Fruit fly (Drosophila melanogaster) whole organism, embryonic: ENCODE data around the gene CycG.
A peak's percentile ranks its signal among the peaks of the same experiment; 100 is the strongest.

ENCODE experiments used
- Atf3 ChIP-seq: fragments of 200-800 bp; sonication (Bioruptor generic); optimal IDR thresholded peaks from 3 replicates; lab custom pipeline; 2016; ENCODE audit warnings: missing biosample characterization, missing genetic modification characterization
- CG10543 ChIP-seq: fragments of 200-800 bp; sonication (Bioruptor generic); optimal IDR thresholded peaks from 3 replicates; lab custom pipeline; 2017; ENCODE audit warnings: missing biosample characterization, mild to moderate bottlenecking, missing genetic modification characterization, moderate library complexity
- CG10654 ChIP-seq: fragments of 200-800 bp; sonication (Bioruptor generic); optimal IDR thresholded peaks from 2 replicates; lab custom pipeline; 2016; ENCODE audit warnings: missing biosample characterization, missing genetic modification characterization
- CG11504 ChIP-seq: fragments of 200-800 bp; sonication (Bioruptor generic); optimal IDR thresholded peaks from 3 replicates; lab custom pipeline; 2019; ENCODE audit warnings: missing biosample characterization, mild to moderate bottlenecking, missing genetic modification characterization, moderate library complexity
- CG12219 ChIP-seq: fragments of 200-800 bp; sonication (Bioruptor generic); optimal IDR thresholded peaks from 3 replicates; lab custom pipeline; 2018; ENCODE audit warnings: missing biosample characterization, mild to moderate bottlenecking, missing genetic modification characterization
- CG12659 ChIP-seq: fragments of 200-800 bp; sonication (Bioruptor generic); optimal IDR thresholded peaks from 3 replicates; lab custom pipeline; 2017; ENCODE audit warnings: mild to moderate bottlenecking, missing biosample characterization, missing genetic modification reagents, missing genetic modification characterization
- CG12744 ChIP-seq: fragments of 200-800 bp; sonication (Bioruptor generic); optimal IDR thresholded peaks from 2 replicates; lab custom pipeline; 2016; ENCODE audit warnings: missing biosample characterization, missing genetic modification characterization
- CG13775 ChIP-seq: fragments of 200-800 bp; sonication (Bioruptor generic); optimal IDR thresholded peaks from 3 replicates; lab custom pipeline; 2017; ENCODE audit warnings: missing biosample characterization, mild to moderate bottlenecking, missing genetic modification characterization
- CG14050 ChIP-seq: fragments of 200-800 bp; sonication (Bioruptor generic); IDR thresholded peaks from 3 replicates; pipeline ENCODE4 v1.3.6; 2022; ENCODE audit warnings: missing biosample characterization, missing genetic modification characterization
- CG17359 ChIP-seq: fragments of 200-800 bp; sonication (Bioruptor generic); optimal IDR thresholded peaks from 3 replicates; lab custom pipeline; 2018; ENCODE audit warnings: missing biosample characterization, mild to moderate bottlenecking, missing genetic modification characterization, moderate library complexity
- CG17361 ChIP-seq: fragments of 200-800 bp; sonication (Bioruptor generic); IDR thresholded peaks from 3 replicates; pipeline ENCODE4 v1.3.6; 2022; ENCODE audit warnings: missing biosample characterization, missing genetic modification characterization
- CG3065 ChIP-seq: fragments of 200-800 bp; sonication (Bioruptor generic); optimal IDR thresholded peaks from 2 replicates; lab custom pipeline; 2016; ENCODE audit warnings: missing biosample characterization, missing genetic modification characterization
- CG31441 ChIP-seq: fragments of 200-800 bp; sonication (Bioruptor generic); IDR thresholded peaks from 2 replicates; pipeline ENCODE4 v1.3.6; 2022; ENCODE audit warnings: missing biosample characterization, missing genetic modification characterization
- CG33213 ChIP-seq: fragments of 200-800 bp; sonication (Bioruptor generic); optimal IDR thresholded peaks from 3 replicates; lab custom pipeline; 2016; ENCODE audit warnings: missing biosample characterization, missing genetic modification characterization
- CG34422 ChIP-seq: fragments of 200-800 bp; sonication (Bioruptor generic); IDR thresholded peaks from 3 replicates; pipeline ENCODE4 v1.3.6; 2022; ENCODE audit warnings: missing biosample characterization, missing genetic modification characterization
- CG3847 ChIP-seq: fragments of 200-800 bp; sonication (Bioruptor generic); IDR thresholded peaks from 2 replicates; pipeline ENCODE4 v1.3.6; 2022; ENCODE audit warnings: missing biosample characterization, missing genetic modification characterization
- CG4282 ChIP-seq: fragments of 200-800 bp; sonication (Bioruptor generic); optimal IDR thresholded peaks from 2 replicates; lab custom pipeline; 2016; ENCODE audit warnings: missing biosample characterization, missing genetic modification characterization
- CG4424 ChIP-seq: fragments of 200-800 bp; sonication (Bioruptor generic); optimal IDR thresholded peaks from 3 replicates; lab custom pipeline; 2016; ENCODE audit warnings: missing biosample characterization, missing genetic modification characterization
- CG7357 ChIP-seq: fragments of 200-800 bp; sonication (Bioruptor generic); IDR thresholded peaks from 3 replicates; pipeline ENCODE4 v1.3.6; 2022; ENCODE audit warnings: missing biosample characterization, missing genetic modification characterization
- CG7745 ChIP-seq: fragments of 200-800 bp; sonication (Bioruptor generic); optimal IDR thresholded peaks from 2 replicates; lab custom pipeline; 2018; ENCODE audit warnings: missing biosample characterization, mild to moderate bottlenecking, missing genetic modification characterization, moderate library complexity
- CkIIα-i1 ChIP-seq: fragments of 200-800 bp; sonication (Bioruptor generic); IDR thresholded peaks from 2 replicates; pipeline ENCODE4 v1.3.6; 2022; ENCODE audit warnings: missing biosample characterization, missing genetic modification characterization
- CoRest ChIP-seq: fragments of 200-800 bp; sonication (Bioruptor generic); optimal IDR thresholded peaks from 3 replicates; lab custom pipeline; 2018; ENCODE audit warnings: missing biosample characterization, mild to moderate bottlenecking, missing genetic modification characterization, moderate library complexity
- Dad ChIP-seq: fragments of 200-800 bp; sonication (Bioruptor generic); optimal IDR thresholded peaks from 3 replicates; lab custom pipeline; 2016; ENCODE audit warnings: missing biosample characterization, missing genetic modification characterization
- Dek ChIP-seq: fragments of 200-800 bp; sonication (Bioruptor generic); optimal IDR thresholded peaks from 3 replicates; lab custom pipeline; 2019; ENCODE audit warnings: missing biosample characterization, mild to moderate bottlenecking, missing genetic modification characterization, moderate library complexity
- Fer2 ChIP-seq: fragments of 200-800 bp; sonication (Bioruptor generic); optimal IDR thresholded peaks from 2 replicates; lab custom pipeline; 2018; ENCODE audit warnings: missing biosample characterization, mild to moderate bottlenecking, missing genetic modification characterization, moderate library complexity
- Lpt ChIP-seq: fragments of >200 bp; optimal IDR thresholded peaks from 2 replicates; lab custom pipeline; 2018; ENCODE audit warnings: missing biosample characterization, missing genetic modification characterization
- MESR4 ChIP-seq: fragments of 200-800 bp; sonication (Bioruptor generic); optimal IDR thresholded peaks from 2 replicates; lab custom pipeline; 2018; ENCODE audit warnings: missing biosample characterization, mild to moderate bottlenecking, missing genetic modification characterization, moderate library complexity
- Side ChIP-seq: fragments of 200-800 bp; sonication (Bioruptor generic); optimal IDR thresholded peaks from 2 replicates; lab custom pipeline; 2016; ENCODE audit warnings: missing biosample characterization, missing genetic modification characterization
- TFAM ChIP-seq: fragments of 200-800 bp; sonication (Bioruptor generic); optimal IDR thresholded peaks from 2 replicates; lab custom pipeline; 2017; ENCODE audit warnings: missing biosample characterization, missing genetic modification characterization, inconsistent platforms
- az2 ChIP-seq: fragments of 200-800 bp; sonication (Bioruptor generic); optimal IDR thresholded peaks from 3 replicates; lab custom pipeline; 2016; ENCODE audit warnings: missing biosample characterization, missing genetic modification characterization
- bab2 ChIP-seq: fragments of 200-800 bp; sonication (Bioruptor generic); optimal IDR thresholded peaks from 2 replicates; lab custom pipeline; 2016; ENCODE audit warnings: missing biosample characterization, missing genetic modification characterization
- cg ChIP-seq: fragments of 200-800 bp; sonication (Bioruptor generic); optimal IDR thresholded peaks from 3 replicates; lab custom pipeline; 2019; ENCODE audit warnings: missing biosample characterization, mild to moderate bottlenecking, missing genetic modification characterization, moderate library complexity
- croc ChIP-seq: fragments of 200-800 bp; sonication (Bioruptor generic); conservative IDR thresholded peaks from 3 replicates; pipeline ENCODE4 v1.3.6; 2022; ENCODE audit warnings: missing biosample characterization, missing genetic modification characterization
- danr ChIP-seq: fragments of 200-800 bp; sonication (Bioruptor generic); IDR thresholded peaks from 2 replicates; pipeline ENCODE4 v1.3.6; 2022; ENCODE audit warnings: missing biosample characterization, missing genetic modification characterization
- ems ChIP-seq: fragments of 200-800 bp; sonication (Bioruptor generic); optimal IDR thresholded peaks from 3 replicates; lab custom pipeline; 2016; ENCODE audit warnings: missing biosample characterization, missing genetic modification characterization
- eve ChIP-seq, 2 experiments: fragments of >200 bp; optimal IDR thresholded peaks; 2 replicates each; lab custom pipeline; 2017; ENCODE audit warnings: missing biosample characterization in 2 of 2, missing genetic modification characterization in 2 of 2
- ftz-f1 ChIP-seq: fragments of 200-800 bp; sonication (Bioruptor generic); optimal IDR thresholded peaks from 2 replicates; lab custom pipeline; 2016; ENCODE audit warnings: missing biosample characterization, missing genetic modification characterization
- gfzf ChIP-seq: fragments of 200-800 bp; sonication (Bioruptor generic); optimal IDR thresholded peaks from 2 replicates; lab custom pipeline; 2016; ENCODE audit warnings: missing biosample characterization, mild to moderate bottlenecking, missing genetic modification characterization, moderate library complexity
- kah ChIP-seq: fragments of 200-800 bp; sonication (Bioruptor generic); optimal IDR thresholded peaks from 2 replicates; lab custom pipeline; 2018; ENCODE audit warnings: missing biosample characterization, mild to moderate bottlenecking, missing genetic modification characterization
- kay ChIP-seq: fragments of 200-800 bp; sonication (Bioruptor generic); optimal IDR thresholded peaks from 2 replicates; lab custom pipeline; 2016; ENCODE audit warnings: missing biosample characterization, missing genetic modification characterization
- lov ChIP-seq, 2 experiments: fragments of 200-800 bp in 1 of 2; fragments of >200 bp in 1 of 2; sonication (Bioruptor generic) in 1 of 2; IDR thresholded peaks in 1 of 2; optimal IDR thresholded peaks in 1 of 2; 2 replicates in 1 of 2; 3 replicates in 1 of 2; pipeline versions ENCODE4 v1.3.6 to Lab custom; 2017 to 2022; ENCODE audit warnings: missing biosample characterization in 1 of 2, missing genetic modification characterization in 1 of 2
- nau ChIP-seq: fragments of 200-800 bp; sonication (Bioruptor generic); optimal IDR thresholded peaks from 3 replicates; lab custom pipeline; 2017; ENCODE audit warnings: missing biosample characterization, mild to moderate bottlenecking, missing genetic modification characterization, missing genetic modification reagents
- schlank ChIP-seq: fragments of 200-800 bp; sonication (Bioruptor generic); optimal IDR thresholded peaks from 2 replicates; lab custom pipeline; 2018; ENCODE audit warnings: missing biosample characterization, mild to moderate bottlenecking, missing genetic modification characterization
- sd ChIP-seq: fragments of 200-800 bp; sonication (Bioruptor generic); optimal IDR thresholded peaks from 3 replicates; lab custom pipeline; 2018; ENCODE audit warnings: missing biosample characterization, mild to moderate bottlenecking, missing genetic modification characterization, moderate library complexity
- sisA ChIP-seq: fragments of 200-800 bp; sonication (Bioruptor generic); IDR thresholded peaks from 2 replicates; pipeline ENCODE4 v1.3.6; 2022; ENCODE audit warnings: missing biosample characterization, missing genetic modification characterization
- slbo ChIP-seq: fragments of 200-800 bp; sonication (Bioruptor generic); IDR thresholded peaks from 2 replicates; pipeline ENCODE4 v1.3.6; 2022; ENCODE audit warnings: missing biosample characterization, missing genetic modification characterization
- sug ChIP-seq: fragments of 200-800 bp; optimal IDR thresholded peaks from 2 replicates; lab custom pipeline; 2019; ENCODE audit warnings: missing biosample characterization, mild to moderate bottlenecking, missing genetic modification characterization, moderate library complexity
- tup ChIP-seq: fragments of 200-800 bp; sonication (Bioruptor generic); optimal IDR thresholded peaks from 2 replicates; lab custom pipeline; 2016; ENCODE audit warnings: missing biosample characterization, mild to moderate bottlenecking, missing genetic modification characterization, moderate library complexity
- tx ChIP-seq: fragments of 200-800 bp; sonication (Bioruptor generic); optimal IDR thresholded peaks from 2 replicates; lab custom pipeline; 2016; ENCODE audit warnings: missing biosample characterization, missing genetic modification characterization
- usp ChIP-seq: fragments of >200 bp; optimal IDR thresholded peaks from 2 replicates; lab custom pipeline; 2017; ENCODE audit warnings: missing biosample characterization, missing genetic modification characterization
- wdn ChIP-seq: fragments of 200-800 bp; sonication (Bioruptor generic); IDR thresholded peaks from 2 replicates; pipeline ENCODE4 v1.3.6; 2022; ENCODE audit warnings: missing biosample characterization, missing genetic modification characterization
- yki ChIP-seq: fragments of >200 bp; optimal IDR thresholded peaks from 3 replicates; lab custom pipeline; 2018

Gene CycG

DNA sequence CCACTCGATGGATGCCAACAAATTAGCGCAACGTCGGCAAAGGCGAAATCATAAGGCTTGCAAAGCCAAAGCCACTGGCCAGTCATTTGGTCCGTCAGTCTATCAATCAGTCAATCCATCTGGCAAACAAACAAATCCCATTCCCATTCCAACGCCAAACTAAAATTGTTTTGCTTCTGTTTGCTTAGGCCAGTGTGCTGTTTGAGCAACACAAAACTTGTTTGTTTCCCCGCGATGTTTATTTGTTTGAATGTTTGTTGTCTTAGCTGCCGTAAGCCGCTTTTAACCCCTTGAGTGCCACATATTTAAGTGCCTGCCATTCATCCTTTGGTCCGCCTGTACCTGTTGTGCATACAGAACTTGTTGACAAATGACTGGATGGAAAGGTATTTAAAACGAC, 61.6 kb downstream of the CycG start (continued):
- peak; percentile 18 for TF ChIP-seq az2 (GFP tag; lab: Kevin White, UChicago)
- TF ChIP-seq Atf3 (GFP tag; lab: Kevin White, UChicago), result peak; percentile 45
- TF ChIP-seq CkIIα-i1, result no peak
- TF ChIP-seq gfzf (GFP tag; lab: Kevin White, UChicago), result no peak
- TF ChIP-seq CG33213 (GFP tag; lab: Kevin White, UChicago), result peak; percentile 63
- TF ChIP-seq Fer2 (tag; lab: Kevin White, UChicago), result no peak
- TF ChIP-seq cg (GFP tag; lab: Kevin White, UChicago), result no peak
- no peak for TF ChIP-seq ftz-f1
- no peak for TF ChIP-seq sug
- TF ChIP-seq kay, result no peak
- no peak for TF ChIP-seq eve (GFP tag; optimal IDR thresholded peaks at IDR 0.05; lab: Kevin White, UChicago)
- no peak for TF ChIP-seq Lpt (GFP tag; lab: Kevin White, UChicago)
- peak; percentile 47 for TF ChIP-seq CG10654 (GFP tag; lab: Kevin White, UChicago)
- TF ChIP-seq MESR4 (GFP tag; lab: Kevin White, UChicago), result no peak
- peak; percentile 45 for TF ChIP-seq CG13775 (GFP tag; lab: Kevin White, UChicago)
- TF ChIP-seq CG3847 (GFP tag; lab: Robert Waterston, UW), result no peak
- TF ChIP-seq CG7745 (tag; lab: Kevin White, UChicago), result peak; percentile 93
- TF ChIP-seq kah (GFP tag; lab: Kevin White, UChicago), result no peak
- TF ChIP-seq Dek (tag; lab: Kevin White, UChicago), result no peak
- no peak for TF ChIP-seq schlank (tag; lab: Kevin White, UChicago)
- TF ChIP-seq CG34422, result no peak
- TF ChIP-seq slbo (GFP tag; lab: Robert Waterston, UW), result no peak
- peak; percentile 59 for TF ChIP-seq tup
- no peak for TF ChIP-seq CG12659 (GFP tag; lab: Kevin White, UChicago)
- peak; percentile 75 for TF ChIP-seq TFAM (GFP tag; lab: Kevin White, UChicago)
- TF ChIP-seq CG14050 (GFP tag; lab: Robert Waterston, UW), result no peak
- peak; percentile 11 for TF ChIP-seq CG3065
- no peak for TF ChIP-seq tx (GFP tag; lab: Kevin White, UChicago)
- peak; percentile 60 for TF ChIP-seq CG17359 (tag; lab: Kevin White, UChicago)
- peak; percentile 74 for TF ChIP-seq CG31441 (GFP tag; lab: Robert Waterston, UW)
- no peak for TF ChIP-seq sisA (GFP tag; lab: Robert Waterston, UW)
- no peak for TF ChIP-seq CG10543 (GFP tag; lab: Kevin White, UChicago)
- peak; percentile 59; the same call in 2 of the 3 replicates for TF ChIP-seq CG17361
- TF ChIP-seq ems (GFP tag; lab: Kevin White, UChicago), result no peak
- no peak for TF ChIP-seq CG4282
- TF ChIP-seq CoRest, result peak; percentile 47
- no peak for TF ChIP-seq CG11504 (tag; lab: Kevin White, UChicago)
- peak; percentile 62 for TF ChIP-seq bab2 (GFP tag; lab: Kevin White, UChicago)
- TF ChIP-seq CG12744 (GFP tag; lab: Kevin White, UChicago), result peak; percentile 29
- peak; percentile 69 for TF ChIP-seq Side
- TF ChIP-seq CG4424 (GFP tag; lab: Kevin White, UChicago), result peak; percentile 13
- TF ChIP-seq croc, result no peak; the same call in 2 of the 3 replicates
- no peak for TF ChIP-seq lov (optimal IDR thresholded peaks at IDR 0.05; lab: Kevin White, UChicago)
- peak; percentile 78 for TF ChIP-seq lov (GFP tag; IDR thresholded peaks at IDR 0.05; lab: Robert Waterston, UW)
- TF ChIP-seq sd, result peak; percentile 7
- TF ChIP-seq usp (GFP tag; lab: Kevin White, UChicago), result no peak
- TF ChIP-seq CG12219 (GFP tag; lab: Kevin White, UChicago), result peak; percentile 56
- TF ChIP-seq CG7357 (GFP tag; lab: Robert Waterston, UW), result no peak
- TF ChIP-seq nau (GFP tag; lab: Kevin White, UChicago), result peak; percentile 61
- no peak for TF ChIP-seq Dad (GFP tag; lab: Kevin White, UChicago)
- TF ChIP-seq yki (lab: Kevin White, UChicago), result no peak
- TF ChIP-seq wdn (GFP tag; lab: Robert Waterston, UW), result no peak
- no peak for TF ChIP-seq danr (GFP tag; lab: Robert Waterston, UW)
